Fruit fly (Drosophila melanogaster): ENCODE results near the gene Traf6.
A peak's percentile ranks its signal among the peaks of the same experiment; 100 is the strongest.

DNA sequence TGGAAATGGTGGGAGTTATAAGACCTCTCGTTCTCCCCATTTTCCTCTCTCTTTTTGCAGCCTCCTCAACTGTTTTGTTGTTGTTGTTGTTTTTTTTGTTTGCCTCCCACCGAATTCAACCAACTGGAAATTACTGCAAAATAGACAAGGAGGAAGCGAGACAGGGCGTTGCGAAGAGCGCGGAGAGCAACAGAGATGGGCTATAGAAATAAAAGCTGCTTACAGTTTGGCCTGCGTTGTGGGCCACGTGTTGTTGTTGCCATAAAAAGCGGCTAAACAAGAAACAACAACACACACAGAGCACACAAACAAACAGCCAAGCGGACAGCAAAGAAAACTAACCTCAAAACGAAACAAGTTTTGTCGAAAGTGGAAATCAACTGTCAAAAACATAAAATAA, 37.4 kb upstream of the Traf6 start:
- TF ChIP-seq Hr38 (GFP tag; optimal IDR thresholded peaks at IDR 0.05) (no peak), salr (GFP tag; optimal IDR thresholded peaks at IDR 0.05) (no peak), svp (GFP tag) (no peak), CG7368 (GFP tag; optimal IDR thresholded peaks at IDR 0.05) (no peak), CG8319 (GFP tag; optimal IDR thresholded peaks at IDR 0.05) (no peak), CG6808 (GFP tag; optimal IDR thresholded peaks at IDR 0.05) (peak; percentile 17), fd85E (GFP tag; optimal IDR thresholded peaks at IDR 0.05) (no peak), eg (GFP tag; IDR thresholded peaks at IDR 0.05) (no peak), Lpt (GFP tag; optimal IDR thresholded peaks at IDR 0.05) (no peak)
